Fruit fly (Drosophila melanogaster) whole organism, wandering third instar larva: ENCODE results near the gene CCT2.

Experiments
- tai ChIP-seq: sonication (Bioruptor generic); optimal IDR thresholded peaks from 2 replicates; lab custom pipeline; 2016; ENCODE audit warnings: missing biosample characterization, missing genetic modification characterization
- woc ChIP-seq: sonication (Bioruptor generic); optimal IDR thresholded peaks from 2 replicates; lab custom pipeline; 2016; ENCODE audit warnings: missing biosample characterization, mild to moderate bottlenecking, missing genetic modification characterization

Gene CCT2

DNA sequence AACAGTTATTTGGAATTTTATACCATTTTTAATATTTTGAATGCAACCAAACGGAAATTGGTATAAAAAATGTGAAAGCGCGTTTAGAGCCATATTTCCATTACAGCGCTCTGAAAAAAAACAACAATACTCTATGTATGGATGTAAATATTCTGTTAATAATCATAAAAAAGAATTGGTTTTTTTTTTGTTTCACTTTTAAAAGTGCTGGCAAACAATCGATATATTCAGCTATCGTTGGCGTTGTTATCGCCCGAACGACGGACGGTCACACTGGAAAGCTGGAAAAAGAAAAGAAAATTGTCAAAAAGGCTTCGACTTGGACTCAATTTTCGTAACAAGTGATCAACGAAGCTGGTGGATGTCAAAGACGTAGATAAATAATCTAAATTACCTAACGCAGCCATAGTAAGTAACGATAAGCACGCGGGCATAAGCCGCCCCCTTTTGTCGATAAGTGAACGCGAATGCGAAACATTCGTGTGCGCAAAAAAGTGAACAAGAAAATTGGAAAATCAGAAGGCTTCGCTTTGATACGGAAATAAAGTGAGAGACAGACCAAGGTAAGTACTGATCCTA lies 53.0 kb downstream of the CCT2 start, which contains the start of gene CG7065:
TSS of gene CG7065 (plus strand) at position 270 of the 579 bp plus-strand sequence.
- TF ChIP-seq tai (GFP tag; lab: Kevin White, UChicago) (no peak), woc (peak; percentile 12)
